Fruit fly (Drosophila melanogaster): Measurements from ENCODE around the gene Nedd4.

dm6 chr3L:17563536-17564257, 33.8 kb downstream of the Nedd4 start:
- TF ChIP-seq CG8301 (tag; optimal IDR thresholded peaks at IDR 0.05) (no peak), CG14655 (GFP tag; optimal IDR thresholded peaks at IDR 0.05) (no peak), CG10348 (GFP tag; IDR thresholded peaks at IDR 0.05) (no peak), CG17806 (tag; optimal IDR thresholded peaks at IDR 0.05) (no peak)
